Worm (Caenorhabditis elegans) whole organism, early embryonic: Measurements from ENCODE around the gene clp-6.

Experiments
- B0310.2 ChIP-seq: sonication (generic microtip); optimal IDR thresholded peaks from 2 replicates; lab custom pipeline; 2016; ENCODE audit warnings: mild to moderate bottlenecking, missing genetic modification characterization, missing compliant biosample characterization
- F13C5.2 ChIP-seq: sonication (generic microtip); optimal IDR thresholded peaks from 2 replicates; lab custom pipeline; 2017; ENCODE audit warnings: mild to moderate bottlenecking, missing genetic modification characterization, inconsistent platforms, missing compliant biosample characterization
- aly-1 ChIP-seq: sonication (generic microtip); optimal IDR thresholded peaks from 2 replicates; lab custom pipeline; 2016; ENCODE audit warnings: missing genetic modification characterization, missing compliant biosample characterization
- ama-1 ChIP-seq: fragments of 150-350 bp; optimal IDR thresholded peaks from 2 replicates; lab custom pipeline; 2014
- ceh-13 ChIP-seq: fragments of 200-800 bp; sonication (Bioruptor generic); optimal IDR thresholded peaks from 2 replicates; lab custom pipeline; 2018; ENCODE audit warnings: mild to moderate bottlenecking, missing genetic modification characterization, missing compliant biosample characterization
- ceh-36 ChIP-seq: sonication (generic microtip); optimal IDR thresholded peaks from 2 replicates; lab custom pipeline; 2016; ENCODE audit warnings: missing genetic modification characterization, inconsistent platforms, missing compliant biosample characterization
- ets-7 ChIP-seq: sonication (generic microtip); optimal IDR thresholded peaks from 2 replicates; lab custom pipeline; 2016; ENCODE audit warnings: missing genotype, missing genetic modification characterization, missing compliant biosample characterization
- flt-1 ChIP-seq: fragments of 200-800 bp; sonication (Bioruptor generic); IDR thresholded peaks from 2 replicates; pipeline ENCODE4 v1.3.6; 2022; ENCODE audit warnings: missing genetic modification characterization, missing compliant biosample characterization
- hmbx-1 ChIP-seq: sonication (generic microtip); optimal IDR thresholded peaks from 2 replicates; lab custom pipeline; 2016; ENCODE audit warnings: mild to moderate bottlenecking, missing genetic modification characterization, missing compliant biosample characterization
- hmg-4 ChIP-seq: fragments of 200-800 bp; sonication (Bioruptor generic); optimal IDR thresholded peaks from 2 replicates; lab custom pipeline; 2018; ENCODE audit warnings: mild to moderate bottlenecking, missing genetic modification characterization, missing compliant biosample characterization
- hnd-1 ChIP-seq: sonication (generic microtip); optimal IDR thresholded peaks from 2 replicates; lab custom pipeline; 2016; ENCODE audit warnings: missing genetic modification characterization, missing compliant biosample characterization
- pes-1 ChIP-seq: fragments of 200-800 bp; sonication (Bioruptor generic); IDR thresholded peaks from 2 replicates; pipeline ENCODE4 v1.3.6; 2022; ENCODE audit warnings: missing genetic modification reagents, missing genetic modification characterization, missing compliant biosample characterization
- scrt-1 ChIP-seq: fragments of 200-800 bp; sonication (Bioruptor generic); IDR thresholded peaks from 2 replicates; pipeline ENCODE4 v1.3.6; 2022; ENCODE audit warnings: missing genetic modification characterization, missing compliant biosample characterization
- sea-1 ChIP-seq: fragments of 200-800 bp; sonication (Bioruptor generic); conservative IDR thresholded peaks from 2 replicates; pipeline ENCODE4 v1.3.6; 2022; ENCODE audit warnings: missing genetic modification characterization, missing compliant biosample characterization
- tbx-11 ChIP-seq: fragments of 200-800 bp; sonication (Bioruptor generic); IDR thresholded peaks from 2 replicates; pipeline ENCODE4 v1.3.6; 2022; ENCODE audit warnings: missing genetic modification characterization, missing compliant biosample characterization
- tbx-37 ChIP-seq: fragments of 200-800 bp; sonication (Bioruptor generic); conservative IDR thresholded peaks from 2 replicates; pipeline ENCODE4 v1.3.6; 2022; ENCODE audit warnings: missing genetic modification reagents, missing genetic modification characterization, missing compliant biosample characterization
- tra-4 ChIP-seq: sonication (generic microtip); optimal IDR thresholded peaks from 2 replicates; lab custom pipeline; 2017; ENCODE audit warnings: missing genetic modification characterization, missing compliant biosample characterization

The clp-6 gene

ce11 chrIV:1381596-1382274, 53.1 kb downstream of the clp-6 start:
- TF ChIP-seq scrt-1 (GFP tag; lab: Robert Waterston, UW) (no peak), ets-7 (tag; lab: Kevin White, UChicago) (no peak), hnd-1 (tag; lab: Kevin White, UChicago) (no peak), aly-1 (tag; lab: Kevin White, UChicago) (no peak), tra-4 (no peak), hmg-4 (GFP tag; lab: Kevin White, UChicago) (no peak), ama-1 (lab: Kevin White, UChicago) (no peak), tbx-11 (GFP tag; lab: Robert Waterston, UW) (no peak), tbx-37 (no peak), B0310.2 (tag; lab: Kevin White, UChicago) (no peak), F13C5.2 (tag; lab: Kevin White, UChicago) (no peak), sea-1 (GFP tag; lab: Robert Waterston, UW) (no peak), ceh-13 (GFP tag; lab: Kevin White, UChicago) (no peak), flt-1 (GFP tag; lab: Robert Waterston, UW) (no peak), pes-1 (no peak), hmbx-1 (no peak), ceh-36 (tag; lab: Kevin White, UChicago) (no peak)
